Worm (Caenorhabditis elegans) whole organism, mixed stage, embryonic: ENCODE data around the gene srh-79.

Experiments
- elt-1 ChIP-seq: sonication (generic microtip); optimal IDR thresholded peaks from 2 replicates; lab custom pipeline; 2017; ENCODE audit warnings: missing genetic modification characterization, mild to moderate bottlenecking, missing compliant biosample characterization, antibody characterized with exemption, moderate library complexity, borderline replicate concordance; ENCODE audit not compliant: insufficient read depth
- sem-2 ChIP-seq: fragments of 200-800 bp; sonication (Bioruptor generic); optimal IDR thresholded peaks from 2 replicates; lab custom pipeline; 2018; ENCODE audit warnings: mild to moderate bottlenecking, missing genetic modification characterization, missing compliant biosample characterization
- snpc-4 ChIP-seq: fragments of 150-350 bp; optimal IDR thresholded peaks from 2 replicates; lab custom pipeline; 2014; ENCODE audit warnings: missing biosample characterization, missing genetic modification characterization
- zip-8 ChIP-seq: fragments of 150-350 bp; optimal IDR thresholded peaks from 2 replicates; lab custom pipeline; 2014; ENCODE audit warnings: missing biosample characterization, missing genetic modification characterization

ce11 chrV:7492924-7493323 lies 4.6 kb upstream of the srh-79 start, which contains the start of gene srbc-10:
- TF ChIP-seq elt-1 (tag; lab: Kevin White, UChicago): no peak
- TF ChIP-seq sem-2 (GFP tag; lab: Kevin White, UChicago): no peak
- no peak for TF ChIP-seq snpc-4 (tag; lab: Kevin White, UChicago)
- TF ChIP-seq zip-8: no peak
